Worm (Caenorhabditis elegans) whole organism, L2 larva: ENCODE measurements around the gene H12D21.11.

Experiments used
- aly-2 ChIP-seq: fragments of 150-350 bp; optimal IDR thresholded peaks from 2 replicates; lab custom pipeline; 2014; ENCODE audit warnings: missing biosample characterization, missing genetic modification characterization
- blmp-1 ChIP-seq: sonication (generic microtip); optimal IDR thresholded peaks from 2 replicates; lab custom pipeline; 2017; ENCODE audit warnings: missing genetic modification characterization, mild to moderate bottlenecking, missing compliant biosample characterization, antibody characterized with exemption, moderate library complexity; ENCODE audit not compliant: insufficient read depth
- ceh-16 ChIP-seq: fragments of 150-350 bp; optimal IDR thresholded peaks from 2 replicates; lab custom pipeline; 2014; ENCODE audit warnings: missing biosample characterization, missing genetic modification characterization
- elt-1 ChIP-seq: fragments of 150-350 bp; optimal IDR thresholded peaks from 2 replicates; lab custom pipeline; 2014; ENCODE audit warnings: missing biosample characterization, missing genetic modification characterization
- lin-11 ChIP-seq: fragments of 150-350 bp; sonication (generic microtip); optimal IDR thresholded peaks from 2 replicates; lab custom pipeline; 2014; ENCODE audit warnings: missing biosample characterization, missing genetic modification characterization, inconsistent platforms, mixed read lengths
- mdl-1 ChIP-seq, 2 experiments: fragments of 150-350 bp in 1 of 2; sonication (generic microtip) in 1 of 2; optimal IDR thresholded peaks; 2 replicates each; lab custom pipeline; 2017; ENCODE audit warnings: missing biosample characterization in 2 of 2, missing genetic modification characterization in 2 of 2
- nhr-11 ChIP-seq: fragments of 150-350 bp; optimal IDR thresholded peaks from 2 replicates; lab custom pipeline; 2014; ENCODE audit warnings: missing biosample characterization, missing genetic modification characterization
- nhr-237 ChIP-seq: fragments of 150-350 bp; optimal IDR thresholded peaks from 2 replicates; lab custom pipeline; 2014; ENCODE audit warnings: missing biosample characterization, missing genetic modification characterization
- snpc-4 ChIP-seq: fragments of 150-350 bp; optimal IDR thresholded peaks from 2 replicates; lab custom pipeline; 2014; ENCODE audit warnings: missing biosample characterization, missing genetic modification characterization
- unc-39 ChIP-seq: fragments of 150-350 bp; optimal IDR thresholded peaks from 2 replicates; lab custom pipeline; 2014; ENCODE audit warnings: missing biosample characterization, missing genetic modification characterization
- unc-62 ChIP-seq: fragments of 150-350 bp; optimal IDR thresholded peaks from 2 replicates; lab custom pipeline; 2014; ENCODE audit warnings: missing biosample characterization, missing genetic modification reagents, missing genetic modification characterization
- ztf-1 ChIP-seq: fragments of 200-800 bp; sonication (Bioruptor generic); conservative IDR thresholded peaks from 2 replicates; pipeline ENCODE4 v1.3.6; 2022; ENCODE audit warnings: missing genetic modification characterization, missing compliant biosample characterization
- ztf-11 ChIP-seq: sonication (generic microtip); optimal IDR thresholded peaks from 2 replicates; lab custom pipeline; 2017; ENCODE audit warnings: missing biosample characterization, missing genetic modification characterization
- ztf-4 ChIP-seq: fragments of 150-350 bp; optimal IDR thresholded peaks from 2 replicates; lab custom pipeline; 2014; ENCODE audit warnings: missing biosample characterization, missing genetic modification characterization

- TF ChIP-seq ceh-16 (tag; lab: Kevin White, UChicago) (no peak), nhr-11 (no peak), unc-39 (tag; lab: Kevin White, UChicago) (no peak), unc-62 (GFP tag; lab: Kevin White, UChicago) (no peak), ztf-4 (tag; lab: Kevin White, UChicago) (no peak), nhr-237 (tag; lab: Kevin White, UChicago) (no peak), aly-2 (no peak), snpc-4 (no peak), blmp-1 (tag; lab: Kevin White, UChicago) (no peak), ztf-11 (tag; lab: Kevin White, UChicago) (no peak), ztf-1 (GFP tag; lab: Robert Waterston, UW) (no peak), lin-11 (tag; lab: Kevin White, UChicago) (no peak), elt-1 (tag; lab: Kevin White, UChicago) (no peak), mdl-1 (tag; optimal IDR thresholded peaks at IDR 0.05; lab: Kevin White, UChicago) (no peak)
These were observed 31.3 kb downstream of the H12D21.11 start, which contains the start of gene C30G7.4 for ce11 chrV:14947022-14947421.
